Worm (Caenorhabditis elegans) whole organism, L4/young adult: ENCODE results near the gene H23L24.4.
"Not testable (repeated sequence)": the region's sequence is repeated elsewhere in the genome, so short reads cannot be mapped to it uniquely, and the experiment has no call there.

Source experiments
- W03F9.2 ChIP-seq: fragments of 150-350 bp; optimal IDR thresholded peaks from 2 replicates; lab custom pipeline; 2014; ENCODE audit warnings: missing biosample characterization, missing genetic modification characterization
- dao-5 ChIP-seq: sonication (generic microtip); optimal IDR thresholded peaks from 2 replicates; lab custom pipeline; 2016; ENCODE audit warnings: missing genotype, missing genetic modification characterization, moderate library complexity, missing compliant biosample characterization
- him-1 ChIP-seq: sonication (generic microtip); optimal IDR thresholded peaks from 2 replicates; lab custom pipeline; 2016; ENCODE audit warnings: missing genotype, missing genetic modification reagents, missing genetic modification characterization, missing compliant biosample characterization

Gene H23L24.4

DNA sequence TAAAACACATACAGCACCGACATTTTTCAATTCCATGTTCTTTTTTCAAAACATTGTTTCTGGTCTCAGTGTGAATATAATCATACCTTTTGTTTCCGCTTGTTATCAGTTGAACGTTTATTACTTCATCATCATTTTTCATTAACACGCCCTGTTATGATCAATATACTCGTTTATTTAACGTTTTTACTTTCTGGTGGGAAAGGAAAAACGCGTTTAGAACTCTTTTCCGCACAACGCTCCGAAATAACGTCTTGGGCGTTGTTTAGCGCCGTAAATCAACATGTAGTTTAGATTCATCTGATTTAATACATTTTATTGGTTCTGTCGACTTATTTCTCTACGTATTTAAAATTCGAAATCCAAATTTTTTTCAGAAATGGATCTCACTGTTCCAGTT is 19.9 kb upstream of the H23L24.4 start, which contains the start of gene pgm-3:
Gene pgm-3, plus strand, starts transcription at position 378 of the 400 bp plus-strand sequence.
- no peak for TF ChIP-seq him-1
- TF ChIP-seq dao-5 (tag; lab: Kevin White, UChicago), result no peak
- TF ChIP-seq W03F9.2 (tag; lab: Kevin White, UChicago), result no peak

DNA sequence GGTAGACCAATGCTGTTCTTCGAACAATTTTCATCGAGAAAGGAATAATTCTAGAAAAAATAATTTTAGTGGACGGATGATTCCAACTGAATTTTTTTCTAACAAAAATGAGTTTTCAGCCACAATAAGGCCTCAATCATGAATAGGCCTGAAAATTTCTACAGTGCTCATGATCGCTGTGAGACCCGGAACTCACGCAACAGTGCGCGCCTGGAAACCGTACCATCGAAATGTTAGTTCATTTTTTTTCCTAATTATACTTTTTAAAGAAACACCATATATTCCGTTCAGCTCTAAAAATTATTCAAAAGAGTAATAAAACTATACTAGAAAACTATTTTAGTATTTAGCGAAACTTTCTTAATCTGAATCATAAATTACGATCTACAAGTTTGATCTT is 19.5 kb upstream of the H23L24.4 start:
- TF ChIP-seq W03F9.2 (tag; lab: Kevin White, UChicago) (no peak), dao-5 (tag; lab: Kevin White, UChicago) (no peak), him-1 (no peak)

DNA sequence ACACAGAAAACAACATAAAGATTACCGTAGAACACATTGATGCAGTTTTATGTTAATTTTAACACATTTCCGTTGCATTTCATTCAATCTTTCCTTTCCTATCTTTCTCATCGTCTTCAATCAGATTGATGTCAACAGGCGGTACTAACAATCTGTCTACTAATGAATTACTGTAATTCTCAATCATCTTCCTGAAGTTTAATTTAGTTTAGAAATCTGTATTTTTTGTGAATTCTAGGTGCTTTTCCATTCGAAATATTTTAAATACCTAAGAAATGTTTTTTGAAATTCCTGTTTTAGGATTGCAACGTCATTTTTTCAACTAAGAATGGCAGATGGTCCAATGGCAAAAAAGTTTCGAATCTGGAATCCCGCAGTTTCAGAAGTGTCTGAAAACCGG is 18.3 kb upstream of the H23L24.4 start, which contains the start of gene F21D5.9:
Gene F21D5.9, plus strand, starts transcription at position 301 of the 400 bp plus-strand sequence.
- TF ChIP-seq W03F9.2 (tag; lab: Kevin White, UChicago), result no peak
- no peak for TF ChIP-seq dao-5 (tag; lab: Kevin White, UChicago)
- TF ChIP-seq him-1, result no peak

DNA sequence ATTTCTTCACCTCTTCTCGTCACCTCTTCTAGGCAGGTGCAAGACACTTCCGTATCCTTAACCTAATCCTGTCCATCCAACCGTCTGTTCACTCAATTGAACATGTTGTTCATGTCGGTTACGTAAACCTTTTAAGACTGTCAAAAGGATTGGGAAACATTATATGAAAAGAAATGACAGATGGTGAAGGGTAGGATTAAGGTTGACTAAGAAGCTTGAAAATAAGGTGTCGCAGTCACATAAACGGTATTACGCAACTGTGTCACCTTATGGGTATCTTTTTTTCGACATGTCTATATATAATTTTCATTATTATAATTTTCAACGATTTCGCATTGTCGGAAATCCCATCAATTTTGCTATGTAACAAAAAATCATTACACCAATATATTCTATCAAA is 17.4 kb upstream of the H23L24.4 start:
- no peak for TF ChIP-seq dao-5 (tag; lab: Kevin White, UChicago)
- TF ChIP-seq him-1, result no peak
- TF ChIP-seq W03F9.2 (tag; lab: Kevin White, UChicago), result no peak

DNA sequence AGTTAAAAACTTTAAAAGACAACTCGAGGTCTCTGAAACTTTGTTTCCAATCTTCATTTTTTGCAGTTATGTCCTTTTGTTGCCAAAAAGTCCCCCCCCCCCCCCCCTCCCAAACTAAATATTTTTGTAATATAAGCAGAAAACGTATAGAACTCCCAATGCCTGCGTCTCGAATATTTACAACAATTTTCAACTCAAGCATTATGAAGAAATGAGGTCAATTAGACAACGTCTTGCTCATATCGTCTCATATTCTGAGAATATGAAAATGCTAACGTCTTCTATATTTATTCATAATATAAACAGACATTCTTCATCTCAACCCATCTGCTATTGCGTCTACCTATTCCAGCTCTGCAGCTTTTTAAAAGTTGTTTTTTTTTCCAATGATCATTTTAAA is 12.7 kb upstream of the H23L24.4 start, which contains the start of gene H23L24.1:
Gene H23L24.1, plus strand, starts transcription at position 301 of the 400 bp plus-strand sequence.
- TF ChIP-seq dao-5 (tag; lab: Kevin White, UChicago), result no peak
- TF ChIP-seq him-1, result no peak
- TF ChIP-seq W03F9.2 (tag; lab: Kevin White, UChicago), result no peak

DNA sequence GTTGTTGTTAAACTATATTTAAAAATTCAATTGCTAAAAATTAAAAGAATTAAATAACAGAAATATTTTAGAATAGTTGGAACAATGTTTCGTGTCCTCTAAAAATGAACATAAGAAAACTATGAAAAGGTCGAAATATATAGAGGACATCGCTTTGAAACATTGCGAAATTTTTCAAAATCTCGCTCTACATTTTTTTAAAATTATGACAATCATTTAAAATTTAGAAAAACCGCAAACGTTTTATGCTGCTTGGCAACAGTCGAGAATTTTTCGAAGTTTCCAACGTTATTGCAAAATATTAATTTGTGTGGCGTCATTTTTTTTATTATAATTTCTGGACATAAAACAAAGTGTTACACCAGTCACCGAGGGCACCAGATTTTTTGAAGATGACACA is 9.6 kb upstream of the H23L24.4 start, which contains the start of the genes parg-2 and ipla-5:
Gene parg-2, minus strand, starts transcription at position 101 of the 400 bp plus-strand sequence.
Gene ipla-5, plus strand, starts transcription at position 216 of the 400 bp plus-strand sequence.
- not testable (repeated sequence) for TF ChIP-seq W03F9.2 (tag; lab: Kevin White, UChicago); dao-5 (tag; lab: Kevin White, UChicago); him-1

DNA sequence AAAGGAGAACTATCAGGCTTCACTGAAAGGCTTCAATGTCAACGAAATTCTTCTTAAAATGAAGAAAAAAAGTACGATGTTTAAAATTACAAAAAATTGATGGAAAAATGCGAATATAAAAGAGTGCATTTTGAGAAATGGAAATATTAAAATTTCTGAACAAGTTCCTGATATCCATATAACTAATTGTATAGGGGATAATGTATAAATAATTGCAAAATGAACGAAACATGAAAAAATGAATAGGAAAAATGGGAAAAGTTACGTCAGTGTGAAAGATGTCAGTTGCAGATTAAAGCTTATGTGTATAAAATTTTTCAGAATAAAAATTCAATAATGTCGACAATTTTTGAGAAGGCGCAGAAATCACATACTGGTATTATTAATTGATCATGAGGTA is 2.6 kb upstream of the H23L24.4 start:
- TF ChIP-seq dao-5 (tag; lab: Kevin White, UChicago), result no peak
- no peak for TF ChIP-seq him-1
- TF ChIP-seq W03F9.2 (tag; lab: Kevin White, UChicago), result no peak

DNA sequence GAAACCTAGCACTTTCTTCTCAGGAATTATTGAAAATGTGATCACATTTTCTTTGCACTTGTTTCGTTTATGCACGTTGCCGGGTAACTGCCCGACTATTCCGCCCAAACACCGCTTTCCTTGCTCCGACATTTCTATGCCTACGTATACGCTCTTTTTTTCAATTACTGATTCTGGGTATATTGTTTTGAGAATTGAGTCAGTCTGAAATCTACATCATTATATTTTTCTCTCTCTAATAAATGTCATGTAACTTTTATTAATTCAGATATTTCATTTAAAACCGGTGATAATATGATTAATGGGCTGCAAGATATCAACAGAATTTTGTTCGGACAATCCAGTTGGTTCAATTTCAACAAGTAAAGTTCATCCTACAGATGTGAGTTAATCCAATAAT is 8.0 kb downstream of the H23L24.4 start, which contains the start of gene ttll-11:
Gene ttll-11, plus strand, starts transcription at position 301 of the 400 bp plus-strand sequence.
- TF ChIP-seq dao-5 (tag; lab: Kevin White, UChicago) (no peak), W03F9.2 (tag; lab: Kevin White, UChicago) (no peak), him-1 (no peak)

DNA sequence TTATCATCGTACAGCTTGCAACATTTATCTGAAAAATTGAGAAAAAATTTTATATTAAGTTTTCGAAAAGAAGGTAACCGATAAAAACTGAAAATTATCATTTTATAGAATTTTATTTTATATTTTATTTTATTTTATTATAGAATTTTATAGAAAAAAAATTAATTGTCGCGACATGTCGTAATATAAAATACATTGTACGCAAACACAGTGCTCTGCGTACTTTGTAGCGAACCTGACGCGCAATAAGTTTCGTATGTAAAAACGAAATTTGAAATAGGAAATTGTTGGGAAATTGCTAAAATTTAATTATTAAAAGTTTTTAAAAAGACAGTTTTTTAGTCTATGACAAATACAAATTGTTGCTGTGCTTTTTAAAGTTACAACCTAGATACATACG is 13.9 kb downstream of the H23L24.4 start, which contains the start of the genes hst-1 and ints-6:
Gene hst-1, minus strand, starts transcription at position 28 of the 400 bp plus-strand sequence.
Gene ints-6, plus strand, starts transcription at position 260 of the 400 bp plus-strand sequence.
- peak; percentile 65 for TF ChIP-seq W03F9.2 (tag; lab: Kevin White, UChicago)
- no peak for TF ChIP-seq him-1
- no peak for TF ChIP-seq dao-5 (tag; lab: Kevin White, UChicago)

DNA sequence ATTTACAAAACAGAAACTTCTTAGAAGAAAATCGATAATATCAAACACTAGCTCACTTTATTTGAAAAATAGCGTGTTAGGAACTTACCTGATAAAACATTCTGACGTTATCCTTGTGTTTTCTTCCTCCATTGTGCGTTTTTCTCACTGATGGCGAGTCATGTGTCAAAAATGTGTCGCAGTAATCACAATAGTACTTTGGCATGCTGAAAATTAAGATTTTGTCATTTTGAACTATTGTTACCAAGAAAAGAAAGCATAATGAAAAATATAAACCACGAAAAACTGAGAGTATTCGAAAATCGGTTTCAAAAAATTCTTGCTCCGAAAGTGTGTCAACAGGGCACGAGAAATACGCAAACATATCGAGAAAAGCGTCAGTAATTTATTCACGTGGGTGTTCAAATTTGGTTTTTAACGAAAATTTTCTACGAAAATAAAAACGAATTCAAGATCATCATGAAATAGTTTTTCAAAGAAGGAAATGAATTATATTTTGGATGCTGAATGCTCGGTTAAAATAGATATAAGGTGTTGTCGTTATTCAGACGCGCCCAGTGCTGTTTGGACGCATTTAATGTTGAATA is 17.7 kb downstream of the H23L24.4 start, which contains the start of gene snrp-3:
Gene snrp-3, minus strand, starts transcription at position 206 of the 587 bp plus-strand sequence.
- TF ChIP-seq him-1 (no peak), W03F9.2 (tag; lab: Kevin White, UChicago) (peak; percentile 85), dao-5 (tag; lab: Kevin White, UChicago) (no peak)

DNA sequence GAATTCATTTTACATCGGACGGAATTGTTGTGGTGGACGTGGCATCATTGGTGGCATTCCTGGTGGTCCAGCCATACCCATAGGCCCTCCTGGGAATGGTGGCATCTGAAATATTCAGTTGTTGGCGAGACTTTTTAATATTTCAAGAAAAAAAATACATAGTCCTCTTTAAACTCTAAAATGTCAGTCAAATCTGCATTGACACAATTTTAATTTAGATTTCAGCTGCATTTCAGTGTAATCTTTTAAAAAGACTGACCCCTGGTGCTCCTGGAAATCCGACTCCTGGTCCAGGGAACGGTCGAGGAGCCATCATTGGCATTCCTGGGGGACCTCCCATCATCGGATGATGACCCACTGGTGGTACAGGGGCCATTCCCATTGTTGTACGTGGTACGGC is 18.4 kb downstream of the H23L24.4 start:
- TF ChIP-seq W03F9.2 (tag; lab: Kevin White, UChicago) (no peak), him-1 (no peak)

DNA sequence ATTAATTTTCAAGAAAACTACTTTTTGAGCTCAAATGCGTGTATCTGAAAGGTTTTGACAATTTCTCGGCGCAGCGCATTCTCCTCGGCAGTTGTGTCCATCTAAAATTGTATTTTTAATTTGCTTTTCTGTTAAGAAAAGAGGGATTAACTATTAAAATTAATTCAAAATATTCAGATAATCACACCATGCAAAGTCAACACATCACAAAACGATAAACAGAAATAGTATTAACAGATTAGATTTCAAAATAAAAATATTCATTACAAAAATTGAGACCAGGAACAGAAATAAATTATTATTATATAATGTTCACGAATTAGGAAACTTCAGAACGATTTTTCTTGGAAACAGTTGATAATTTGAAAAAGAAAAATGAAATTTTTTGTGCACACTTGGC is 18.9 kb downstream of the H23L24.4 start, which contains the start of gene pole-2:
Gene pole-2, minus strand, starts transcription at position 101 of the 400 bp plus-strand sequence.
- TF ChIP-seq him-1 (no peak), dao-5 (tag; lab: Kevin White, UChicago) (no peak), W03F9.2 (tag; lab: Kevin White, UChicago) (no peak)

DNA sequence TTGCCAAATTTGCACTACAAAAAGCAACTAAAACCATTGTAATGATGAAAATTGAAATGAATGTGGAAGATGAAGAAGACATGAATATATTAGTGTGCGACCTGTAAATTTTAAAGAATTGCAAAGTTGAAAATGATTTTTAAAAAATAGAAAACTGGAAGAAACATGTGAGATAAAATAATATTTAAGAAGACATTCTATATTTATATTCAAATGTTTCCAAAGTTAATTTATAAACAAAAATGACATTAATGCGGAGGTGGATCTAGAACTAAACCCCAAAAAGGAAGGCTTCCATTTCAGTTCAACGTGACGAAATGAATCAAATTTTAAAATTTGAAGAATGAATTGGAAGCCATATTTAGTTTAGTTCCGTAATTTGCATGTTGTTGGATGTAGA is 26.2 kb downstream of the H23L24.4 start, which contains the start of gene nlp-60:
Gene nlp-60, minus strand, starts transcription at position 101 of the 400 bp plus-strand sequence.
- TF ChIP-seq him-1 (no peak), dao-5 (tag; lab: Kevin White, UChicago) (no peak)

DNA sequence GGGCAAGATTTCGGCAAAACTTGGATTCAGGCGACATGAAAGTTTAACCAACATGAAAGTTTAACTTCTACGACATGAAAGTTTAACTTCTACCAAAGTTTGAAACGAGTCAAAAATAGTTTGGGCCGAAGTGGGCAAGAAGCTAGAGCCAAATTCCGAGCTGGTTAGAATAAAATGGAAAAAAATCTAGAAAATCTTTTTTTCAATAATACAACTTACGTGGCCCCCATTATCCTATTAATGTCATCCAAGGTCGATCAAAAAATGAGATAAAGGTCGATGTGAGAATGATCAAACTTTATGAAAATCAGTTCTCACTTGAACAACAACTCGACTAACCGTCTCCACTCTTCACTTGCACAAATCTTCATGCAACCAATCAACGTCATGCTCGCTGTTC is 28.1 kb downstream of the H23L24.4 start, which contains the start of gene F08B4.8:
Gene F08B4.8, plus strand, starts transcription at position 301 of the 400 bp plus-strand sequence.
- TF ChIP-seq him-1, result no peak
- no peak for TF ChIP-seq W03F9.2 (tag; lab: Kevin White, UChicago)
- TF ChIP-seq dao-5 (tag; lab: Kevin White, UChicago), result no peak
